Worm (Caenorhabditis elegans) whole organism, L1 larva: Measurements from ENCODE around the gene R53.8.
A peak's percentile ranks its signal among the peaks of the same experiment; 100 is the strongest.

Source experiments
- C04F5.9 ChIP-seq: sonication (generic microtip); optimal IDR thresholded peaks from 2 replicates; lab custom pipeline; 2016; ENCODE audit warnings: missing genetic modification characterization, missing compliant biosample characterization
- C16A3.4 ChIP-seq: fragments of 150-350 bp; optimal IDR thresholded peaks from 2 replicates; lab custom pipeline; 2014; ENCODE audit warnings: missing biosample characterization, missing genetic modification characterization
- C34B4.2 ChIP-seq: sonication (generic microtip); optimal IDR thresholded peaks from 2 replicates; lab custom pipeline; 2017; ENCODE audit warnings: mild to moderate bottlenecking, missing genetic modification characterization, missing compliant biosample characterization
- F16B12.6 ChIP-seq: fragments of 150-350 bp; optimal IDR thresholded peaks from 2 replicates; lab custom pipeline; 2014; ENCODE audit warnings: missing biosample characterization, missing genetic modification characterization
- aha-1 ChIP-seq: fragments of 150-350 bp; optimal IDR thresholded peaks from 2 replicates; lab custom pipeline; 2014; ENCODE audit warnings: missing biosample characterization, missing genetic modification characterization
- ama-1 ChIP-seq: fragments of 150-350 bp; optimal IDR thresholded peaks from 2 replicates; lab custom pipeline; 2014
- blmp-1 ChIP-seq: fragments of 150-350 bp; optimal IDR thresholded peaks from 2 replicates; lab custom pipeline; 2014; ENCODE audit warnings: missing biosample characterization, missing genetic modification characterization
- ceh-63 ChIP-seq: fragments of 200-800 bp; sonication (Bioruptor generic); optimal IDR thresholded peaks from 2 replicates; lab custom pipeline; 2018; ENCODE audit warnings: mild to moderate bottlenecking, missing genetic modification characterization, missing compliant biosample characterization
- ceh-82 ChIP-seq, 3 experiments: fragments of 150-350 bp in 1 of 3; sonication (generic microtip) in 2 of 3; optimal IDR thresholded peaks; 2 replicates each; lab custom pipeline; 2014 to 2017; ENCODE audit warnings: missing biosample characterization in 3 of 3, missing genetic modification characterization in 3 of 3
- ceh-90 ChIP-seq: sonication (generic microtip); optimal IDR thresholded peaks from 2 replicates; lab custom pipeline; 2016; ENCODE audit warnings: missing genetic modification characterization, missing compliant biosample characterization
- dpl-1 ChIP-seq, 3 experiments: fragments of 150-350 bp in 2 of 3; sonication (generic microtip) in 1 of 3; optimal IDR thresholded peaks; 2 replicates each; lab custom pipeline; 2014 to 2017; ENCODE audit warnings: missing biosample characterization in 3 of 3, missing genetic modification characterization in 3 of 3, missing genetic modification reagents in 3 of 3
- dsc-1 ChIP-seq: sonication (generic microtip); optimal IDR thresholded peaks from 2 replicates; lab custom pipeline; 2016; ENCODE audit warnings: mild to moderate bottlenecking, missing genetic modification characterization, missing compliant biosample characterization
- egl-27 ChIP-seq, 2 experiments: fragments of 150-350 bp in 1 of 2; sonication (generic microtip); optimal IDR thresholded peaks; 3 replicates each; lab custom pipeline; 2017 to 2018; ENCODE audit warnings: missing biosample characterization in 2 of 2, missing genetic modification characterization in 2 of 2, missing genetic modification reagents in 2 of 2
- elt-3 ChIP-seq, 6 experiments: fragments of 150-350 bp in 1 of 6; sonication (generic microtip); optimal IDR thresholded peaks; 2 replicates each; lab custom pipeline; 2017 to 2018; ENCODE audit warnings: missing biosample characterization in 6 of 6, missing genetic modification characterization in 6 of 6, inconsistent platforms in 1 of 6
- ets-5 ChIP-seq: fragments of 200-800 bp; sonication (Bioruptor generic); IDR thresholded peaks from 2 replicates; pipeline ENCODE4 v1.3.6; 2022; ENCODE audit warnings: missing genetic modification characterization, missing compliant biosample characterization
- fkh-10 ChIP-seq: sonication (generic microtip); optimal IDR thresholded peaks from 2 replicates; lab custom pipeline; 2017; ENCODE audit warnings: missing biosample characterization, missing genetic modification reagents, missing genetic modification characterization
- fkh-4 ChIP-seq: sonication (generic microtip); optimal IDR thresholded peaks from 2 replicates; lab custom pipeline; 2016; ENCODE audit warnings: missing compliant biosample characterization, missing genetic modification characterization, borderline replicate concordance
- fkh-8 ChIP-seq: sonication (generic microtip); optimal IDR thresholded peaks from 2 replicates; lab custom pipeline; 2016; ENCODE audit warnings: mild to moderate bottlenecking, missing genetic modification characterization, missing compliant biosample characterization
- fos-1 ChIP-seq: fragments of 150-350 bp; optimal IDR thresholded peaks from 2 replicates; lab custom pipeline; 2014; ENCODE audit warnings: missing biosample characterization, missing genetic modification characterization
- grh-1 ChIP-seq: fragments of 200-800 bp; sonication (Bioruptor generic); IDR thresholded peaks from 2 replicates; pipeline ENCODE4 v1.3.6; 2022; ENCODE audit warnings: missing genetic modification reagents, missing genetic modification characterization, missing compliant biosample characterization
- hpl-2 ChIP-seq: fragments of 150-350 bp; optimal IDR thresholded peaks from 2 replicates; lab custom pipeline; 2014; ENCODE audit warnings: missing biosample characterization, missing genetic modification reagents, missing genetic modification characterization
- isw-1 ChIP-seq: fragments of 200-800 bp; sonication (Bioruptor generic); IDR thresholded peaks from 2 replicates; pipeline ENCODE4 v1.3.6; 2022; ENCODE audit warnings: missing genetic modification characterization, missing compliant biosample characterization
- lin-14 ChIP-seq: fragments of 200-800 bp; sonication (Bioruptor generic); optimal IDR thresholded peaks from 2 replicates; lab custom pipeline; 2018; ENCODE audit warnings: mild to moderate bottlenecking, missing genetic modification characterization, moderate library complexity, missing compliant biosample characterization
- lin-15B ChIP-seq: fragments of 150-350 bp; sonication (generic microtip); optimal IDR thresholded peaks from 3 replicates; lab custom pipeline; 2014; ENCODE audit warnings: missing biosample characterization, missing genetic modification characterization
- lir-3 ChIP-seq: sonication (generic microtip); optimal IDR thresholded peaks from 2 replicates; lab custom pipeline; 2016; ENCODE audit warnings: mild to moderate bottlenecking, missing genetic modification characterization, moderate library complexity, missing compliant biosample characterization; ENCODE audit not compliant: poor library complexity
- lsy-2 ChIP-seq, 2 experiments: fragments of 150-350 bp; optimal IDR thresholded peaks; 2 replicates each; lab custom pipeline; 2014; ENCODE audit warnings: missing biosample characterization in 2 of 2, missing genetic modification characterization in 2 of 2
- mef-2 ChIP-seq: fragments of 150-350 bp; optimal IDR thresholded peaks from 2 replicates; lab custom pipeline; 2014; ENCODE audit warnings: missing biosample characterization, missing genetic modification characterization
- mep-1 ChIP-seq: fragments of 150-350 bp; optimal IDR thresholded peaks from 2 replicates; lab custom pipeline; 2014; ENCODE audit warnings: missing biosample characterization, missing genetic modification characterization
- nhr-20 ChIP-seq: sonication (generic microtip); optimal IDR thresholded peaks from 2 replicates; lab custom pipeline; 2016; ENCODE audit warnings: mild to moderate bottlenecking, missing genetic modification characterization, missing compliant biosample characterization
- nhr-47 ChIP-seq: sonication (generic microtip); optimal IDR thresholded peaks from 2 replicates; lab custom pipeline; 2016; ENCODE audit warnings: mild to moderate bottlenecking, missing genetic modification characterization, moderate library complexity, missing compliant biosample characterization
- nhr-77 ChIP-seq: fragments of 150-350 bp; optimal IDR thresholded peaks from 2 replicates; lab custom pipeline; 2014; ENCODE audit warnings: missing biosample characterization, missing genetic modification characterization
- nhr-84 ChIP-seq: sonication (generic microtip); optimal IDR thresholded peaks from 2 replicates; lab custom pipeline; 2017; ENCODE audit warnings: missing biosample characterization, missing genetic modification characterization
- nhr-85 ChIP-seq: sonication (generic microtip); peaks from one replicate; lab custom pipeline; 2016; ENCODE audit warnings: missing genetic modification characterization, inconsistent platforms, missing compliant biosample characterization
- nhr-90 ChIP-seq: sonication (generic microtip); optimal IDR thresholded peaks from 2 replicates; lab custom pipeline; 2016; ENCODE audit warnings: mild to moderate bottlenecking, missing genetic modification characterization, missing compliant biosample characterization; ENCODE audit not compliant: poor library complexity
- pag-3 ChIP-seq: sonication (generic microtip); optimal IDR thresholded peaks from 2 replicates; lab custom pipeline; 2017; ENCODE audit warnings: missing genetic modification characterization, mild to moderate bottlenecking, missing compliant biosample characterization, antibody characterized with exemption, borderline replicate concordance; ENCODE audit not compliant: insufficient read depth
- pax-3 ChIP-seq: fragments of 200-800 bp; sonication (Bioruptor generic); optimal IDR thresholded peaks from 2 replicates; lab custom pipeline; 2018; ENCODE audit warnings: mild to moderate bottlenecking, missing genetic modification characterization, moderate library complexity, missing compliant biosample characterization
- pqm-1 ChIP-seq: sonication (generic microtip); optimal IDR thresholded peaks from 3 replicates; lab custom pipeline; 2017; ENCODE audit warnings: missing biosample characterization, missing genetic modification characterization
- skn-1 ChIP-seq: fragments of 150-350 bp; optimal IDR thresholded peaks from 2 replicates; lab custom pipeline; 2014; ENCODE audit warnings: missing biosample characterization, missing genetic modification characterization
- sox-4 ChIP-seq: sonication (generic microtip); optimal IDR thresholded peaks from 2 replicates; lab custom pipeline; 2016; ENCODE audit warnings: missing genetic modification characterization, missing compliant biosample characterization
- sup-37 ChIP-seq: fragments of 200-800 bp; sonication (Bioruptor generic); optimal IDR thresholded peaks from 2 replicates; lab custom pipeline; 2018; ENCODE audit warnings: mild to moderate bottlenecking, missing genetic modification characterization, missing compliant biosample characterization
- tbx-2 ChIP-seq: sonication (generic microtip); optimal IDR thresholded peaks from 2 replicates; lab custom pipeline; 2016; ENCODE audit warnings: missing genetic modification characterization, missing compliant biosample characterization
- vab-15 ChIP-seq: sonication (generic microtip); optimal IDR thresholded peaks from 2 replicates; lab custom pipeline; 2017; ENCODE audit warnings: missing genotype, mild to moderate bottlenecking, missing genetic modification characterization, missing compliant biosample characterization
- xbp-1 ChIP-seq: sonication (generic microtip); optimal IDR thresholded peaks from 2 replicates; lab custom pipeline; 2016; ENCODE audit warnings: missing genetic modification characterization, missing compliant biosample characterization
- zag-1 ChIP-seq: fragments of 150-350 bp; optimal IDR thresholded peaks from 2 replicates; lab custom pipeline; 2014; ENCODE audit warnings: missing biosample characterization, missing genetic modification characterization
- ztf-4 ChIP-seq: fragments of 150-350 bp; optimal IDR thresholded peaks from 2 replicates; lab custom pipeline; 2014; ENCODE audit warnings: missing biosample characterization, missing genetic modification characterization

The R53.8 gene

ce11 chrII:9974967-9975366, 1.5 kb upstream of the R53.8 start, which contains the start of gene aakg-5 (continued):
- TF ChIP-seq lir-3 (tag; lab: Kevin White, UChicago) (peak; percentile 51), aha-1 (tag; lab: Kevin White, UChicago) (no peak), fos-1 (tag; lab: Kevin White, UChicago) (peak; percentile 67), dsc-1 (tag; lab: Kevin White, UChicago) (peak; percentile 70), tbx-2 (tag; lab: Kevin White, UChicago) (peak; percentile 92), mep-1 (tag; lab: Kevin White, UChicago) (peak; percentile 72), nhr-90 (peak; percentile 85), ceh-82 (tag; optimal IDR thresholded peaks at IDR 0.05; lab: Kevin White, UChicago) (peak; percentile 59 to 74 (median 72)), grh-1 (GFP tag; lab: Robert Waterston, UW) (peak; percentile 88), nhr-84 (no peak), pax-3 (tag; lab: Kevin White, UChicago) (peak; percentile 21), blmp-1 (peak; percentile 86), ztf-4 (tag; lab: Kevin White, UChicago) (peak; percentile 63), zag-1 (tag; lab: Kevin White, UChicago) (no peak), pqm-1 (tag; lab: Kevin White, UChicago) (no peak), pag-3 (tag; lab: Kevin White, UChicago) (no peak), egl-27 (tag; optimal IDR thresholded peaks at IDR 0.05; lab: Kevin White, UChicago) (peak; percentile 28 to 72), C16A3.4 (tag; lab: Kevin White, UChicago) (peak; percentile 56), nhr-85 (peak; percentile 99), C34B4.2 (tag; lab: Kevin White, UChicago) (no peak), isw-1 (GFP tag; lab: Robert Waterston, UW) (0 out of 2 replicates have a peak, but pooled peaks have one; percentile 28), ama-1 (lab: Kevin White, UChicago) (peak; percentile 17), skn-1 (peak; percentile 90), sup-37 (GFP tag; lab: Kevin White, UChicago) (no peak), vab-15 (tag; lab: Kevin White, UChicago) (no peak), C04F5.9 (tag; lab: Kevin White, UChicago) (peak; percentile 56), lin-14 (GFP tag; lab: Kevin White, UChicago) (peak; percentile 96), fkh-4 (tag; lab: Kevin White, UChicago) (no peak), F16B12.6 (tag; lab: Kevin White, UChicago) (peak; percentile 28), nhr-20 (tag; lab: Kevin White, UChicago) (peak; percentile 94), fkh-10 (GFP tag; lab: Kevin White, UChicago) (peak; percentile 37), ceh-63 (no peak), xbp-1 (tag; lab: Kevin White, UChicago) (peak; percentile 79), dpl-1 (GFP tag; optimal IDR thresholded peaks at IDR 0.05; lab: Kevin White, UChicago) (peak; percentile 59 to 66 (median 62)), nhr-47 (peak; percentile 88), ceh-90 (no peak), sox-4 (tag; lab: Kevin White, UChicago) (no peak), ets-5 (no peak), fkh-8 (tag; lab: Kevin White, UChicago) (peak; percentile 57), mef-2 (tag; lab: Kevin White, UChicago) (no peak), lsy-2 (tag; optimal IDR thresholded peaks at IDR 0.05; lab: Kevin White, UChicago) (peak; percentile 78 to 89), elt-3 (tag; optimal IDR thresholded peaks at IDR 0.05; lab: Kevin White, UChicago) (peak in 5 of 6 experiments; percentile 36 to 86 (median 56)), lin-15B (tag; lab: Kevin White, UChicago) (no peak), nhr-77 (tag; lab: Kevin White, UChicago) (peak; percentile 90), hpl-2 (GFP tag; lab: Kevin White, UChicago) (no peak)
- TF ChIP-seq, all 84 proteins: peak for 49
